Fruit fly (Drosophila melanogaster): ENCODE measurements around the gene Mpv17.
A peak's percentile ranks its signal among the peaks of the same experiment; 100 is the strongest.

Mpv17 gene

DNA sequence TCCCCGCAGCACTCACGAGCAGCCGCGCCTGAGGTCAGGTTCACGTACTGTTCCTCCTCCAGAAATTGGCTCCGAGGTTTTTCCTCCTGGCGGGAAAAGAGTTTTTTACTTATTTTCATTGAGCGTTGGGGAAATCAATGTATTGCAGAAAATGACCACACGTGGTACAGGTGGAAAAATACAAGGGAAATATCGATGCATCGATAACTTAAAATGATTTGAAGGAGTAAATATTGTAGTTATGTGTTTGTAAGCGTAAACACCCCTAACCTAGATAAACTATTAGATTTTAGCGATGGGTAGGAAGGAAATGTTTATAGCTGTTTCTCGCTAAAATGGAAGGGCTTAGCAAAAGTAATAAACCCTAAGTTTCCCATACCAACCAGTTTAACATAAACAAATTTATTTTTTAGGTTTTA is 1.5 kb upstream of the Mpv17 start (continued):
- no peak for TF ChIP-seq CG2199 (GFP tag; IDR thresholded peaks at IDR 0.05)
- no peak for TF ChIP-seq nau (GFP tag; optimal IDR thresholded peaks at IDR 0.05)
- peak; percentile 28 for TF ChIP-seq zen (tag; optimal IDR thresholded peaks at IDR 0.05)
- TF ChIP-seq pnt (GFP tag; optimal IDR thresholded peaks at IDR 0.05), result peak; percentile 52
- TF ChIP-seq CG8281 (tag; optimal IDR thresholded peaks at IDR 0.05), result no peak
- peak; percentile 24 for TF ChIP-seq fd96Cb (tag; optimal IDR thresholded peaks at IDR 0.05)
- TF ChIP-seq CTCF (GFP tag; optimal IDR thresholded peaks at IDR 0.05), result no peak
- TF ChIP-seq CG6791 (GFP tag; IDR thresholded peaks at IDR 0.05; ENCODE audit: partially characterized antibody), result peak; percentile 68
- TF ChIP-seq D (optimal IDR thresholded peaks at IDR 0.05), result no peak
- no peak for TF ChIP-seq D (GFP tag; optimal IDR thresholded peaks at IDR 0.05)
- TF ChIP-seq Nf-YC (tag; optimal IDR thresholded peaks at IDR 0.05), result peak; percentile 9
- TF ChIP-seq slp2 (GFP tag; optimal IDR thresholded peaks at IDR 0.05), result peak; percentile 8
- no peak for TF ChIP-seq ab (GFP tag; optimal IDR thresholded peaks at IDR 0.05)
- TF ChIP-seq fu2 (GFP tag; optimal IDR thresholded peaks at IDR 0.05), result peak; percentile 28
- peak; percentile 76; the same call in 1 of the 2 replicates for TF ChIP-seq amos (GFP tag; IDR thresholded peaks at IDR 0.05; ENCODE audit: partially characterized antibody)
- TF ChIP-seq Doc3 (GFP tag; IDR thresholded peaks at IDR 0.05; ENCODE audit: partially characterized antibody), result peak; percentile 44; the same call in 1 of the 3 replicates
- TF ChIP-seq CG13424 (tag; optimal IDR thresholded peaks at IDR 0.05), result peak; percentile 12
- TF ChIP-seq CG3995 (GFP tag; optimal IDR thresholded peaks at IDR 0.05), result peak; percentile 20
- TF ChIP-seq Scr (GFP tag; IDR thresholded peaks at IDR 0.05; ENCODE audit: partially characterized antibody), result peak; percentile 66
- TF ChIP-seq BEAF-32 (GFP tag; optimal IDR thresholded peaks at IDR 0.05), result peak; percentile 74
- TF ChIP-seq gem (tag; optimal IDR thresholded peaks at IDR 0.05), result peak; percentile 46
- peak in 1 of 2 experiments; percentile 31 for TF ChIP-seq bsh (GFP tag; optimal IDR thresholded peaks at IDR 0.05)
- no peak for TF ChIP-seq slou (GFP tag; optimal IDR thresholded peaks at IDR 0.05)
- TF ChIP-seq ssp (GFP tag; IDR thresholded peaks at IDR 0.05), result peak; percentile 97
- peak; percentile 31; the same call in 1 of the 3 replicates for TF ChIP-seq Aef1 (GFP tag; IDR thresholded peaks at IDR 0.05)
- peak; percentile 55 for TF ChIP-seq CG7786 (GFP tag; optimal IDR thresholded peaks at IDR 0.05)
- TF ChIP-seq phol (tag; optimal IDR thresholded peaks at IDR 0.05), result peak; percentile 54
- TF ChIP-seq CG9817 (tag; optimal IDR thresholded peaks at IDR 0.05), result no peak
- peak; percentile 97 for TF ChIP-seq CG30020 (tag; optimal IDR thresholded peaks at IDR 0.05)
- TF ChIP-seq CG17829 (tag; optimal IDR thresholded peaks at IDR 0.05), result peak; percentile 18
- peak; percentile 47 for TF ChIP-seq nmo (GFP tag; optimal IDR thresholded peaks at IDR 0.05)
- TF ChIP-seq CG13287 (GFP tag; IDR thresholded peaks at IDR 0.05; ENCODE audit: partially characterized antibody), result peak; percentile 69
- TF ChIP-seq CG12659 (GFP tag; optimal IDR thresholded peaks at IDR 0.05), result peak; percentile 34
- TF ChIP-seq Atf-2 (GFP tag; optimal IDR thresholded peaks at IDR 0.05), result peak; percentile 6
- peak; percentile 68; the same call in 1 of the 3 replicates for TF ChIP-seq mld (GFP tag; IDR thresholded peaks at IDR 0.05; ENCODE audit: partially characterized antibody)
- TF ChIP-seq knrl (GFP tag; IDR thresholded peaks at IDR 0.05; ENCODE audit: partially characterized antibody), result peak; percentile 70; the same call in 2 of the 3 replicates
- peak; percentile 51 for TF ChIP-seq YL-1 (GFP tag; optimal IDR thresholded peaks at IDR 0.05)
- 0 out of 2 replicates have a peak, but pooled peaks have one; percentile 24 for TF ChIP-seq HLH3B (GFP tag; IDR thresholded peaks at IDR 0.05)
- peak; percentile 35 for TF ChIP-seq ind (GFP tag; optimal IDR thresholded peaks at IDR 0.05)
- peak; percentile 67 for TF ChIP-seq nerfin-2 (GFP tag; IDR thresholded peaks at IDR 0.05; ENCODE audit: partially characterized antibody)
- TF ChIP-seq Ets97D (GFP tag; optimal IDR thresholded peaks at IDR 0.05), result peak; percentile 6
- TF ChIP-seq fd3F (GFP tag; optimal IDR thresholded peaks at IDR 0.05), result no peak
- peak; percentile 30 to 57 for TF ChIP-seq Pdp1 (GFP tag; optimal IDR thresholded peaks at IDR 0.05)
- peak; percentile 82 for TF ChIP-seq CG1603 (tag; optimal IDR thresholded peaks at IDR 0.05)
- peak; percentile 43 for TF ChIP-seq CG11723 (GFP tag; optimal IDR thresholded peaks at IDR 0.05)
- peak; percentile 11 for TF ChIP-seq CG8089 (GFP tag; optimal IDR thresholded peaks at IDR 0.05)
- peak; percentile 31 for TF ChIP-seq Hsf (GFP tag; optimal IDR thresholded peaks at IDR 0.05)
- TF ChIP-seq sna (GFP tag; IDR thresholded peaks at IDR 0.05; ENCODE audit: partially characterized antibody), result peak; percentile 52; the same call in 1 of the 2 replicates
- peak; percentile 5 for TF ChIP-seq CG15696 (tag; optimal IDR thresholded peaks at IDR 0.05)
